Fruit fly (Drosophila melanogaster): ENCODE measurements around the gene CG7840.

The CG7840 gene

dm6 chr2L:8277561-8278201 is 27.7 kb upstream of the CG7840 start (continued):
- TF ChIP-seq CG14965 (GFP tag; optimal IDR thresholded peaks at IDR 0.05; ENCODE audit: borderline replicate concordance) (peak; percentile 68), mld (GFP tag; IDR thresholded peaks at IDR 0.05; ENCODE audit: partially characterized antibody) (no peak), Dip3 (GFP tag; optimal IDR thresholded peaks at IDR 0.05) (peak; percentile 71), CG4424 (GFP tag; optimal IDR thresholded peaks at IDR 0.05) (peak; percentile 99), her (GFP tag; optimal IDR thresholded peaks at IDR 0.05) (peak; percentile 34), Rfx (GFP tag; IDR thresholded peaks at IDR 0.05) (peak; percentile 97), usp (GFP tag; optimal IDR thresholded peaks at IDR 0.05) (no peak), jumu (GFP tag; optimal IDR thresholded peaks at IDR 0.05) (peak; percentile 73), sima (GFP tag; optimal IDR thresholded peaks at IDR 0.05) (peak; percentile 82), kah (GFP tag; optimal IDR thresholded peaks at IDR 0.05) (peak; percentile 95), Dip2 (GFP tag; IDR thresholded peaks at IDR 0.05) (no peak; the same call in 1 of the 2 replicates), kay (GFP tag; optimal IDR thresholded peaks at IDR 0.05) (peak; percentile 97), Atf-2 (GFP tag; optimal IDR thresholded peaks at IDR 0.05) (peak; percentile 81), CG3847 (GFP tag; IDR thresholded peaks at IDR 0.05) (peak; percentile 97), Chrac-16 (GFP tag; optimal IDR thresholded peaks at IDR 0.05) (peak; percentile 98), Hey (tag; optimal IDR thresholded peaks at IDR 0.05) (peak; percentile 69), CG10431 (GFP tag; optimal IDR thresholded peaks at IDR 0.05) (peak; percentile 95), Mes4 (GFP tag; optimal IDR thresholded peaks at IDR 0.05) (peak; percentile 94), az2 (GFP tag; optimal IDR thresholded peaks at IDR 0.05) (peak; percentile 99), Nf-YB (GFP tag; optimal IDR thresholded peaks at IDR 0.05) (peak; percentile 89), CG11504 (tag; optimal IDR thresholded peaks at IDR 0.05) (peak; percentile 96), CG12219 (GFP tag; optimal IDR thresholded peaks at IDR 0.05) (peak; percentile 94), CG8089 (GFP tag; optimal IDR thresholded peaks at IDR 0.05) (peak; percentile 91), fd3F (GFP tag; optimal IDR thresholded peaks at IDR 0.05) (peak; percentile 92), unpg (GFP tag; optimal IDR thresholded peaks at IDR 0.05) (peak; percentile 99), Mad (GFP tag; optimal IDR thresholded peaks at IDR 0.05) (peak; percentile 96), nau (GFP tag; optimal IDR thresholded peaks at IDR 0.05) (peak; percentile 96), CG2678 (tag; optimal IDR thresholded peaks at IDR 0.05) (peak; percentile 98), CG8765 (GFP tag; IDR thresholded peaks at IDR 0.05) (peak; percentile 96), crp (GFP tag; optimal IDR thresholded peaks at IDR 0.05) (peak in 1 of 2 experiments; percentile 69), rib (GFP tag; IDR thresholded peaks at IDR 0.05) (peak; percentile 97), tgo (GFP tag; IDR thresholded peaks at IDR 0.05) (peak; percentile 99), CrebB (tag; optimal IDR thresholded peaks at IDR 0.05) (peak; percentile 96), CG15479 (GFP tag; optimal IDR thresholded peaks at IDR 0.05) (peak; percentile 79), crol (GFP tag; IDR thresholded peaks at IDR 0.05) (peak; percentile 84), sens-2 (GFP tag; IDR thresholded peaks at IDR 0.05) (peak; percentile 98), CG18599 (GFP tag; optimal IDR thresholded peaks at IDR 0.05) (peak; percentile 97), CG11696 (GFP tag; IDR thresholded peaks at IDR 0.05) (peak; percentile 96), kni (GFP tag; optimal IDR thresholded peaks at IDR 0.05) (peak; percentile 93), Poxn (GFP tag; IDR thresholded peaks at IDR 0.05) (0 out of 2 replicates have a peak, but pooled peaks have one; percentile 29), Vsx1 (GFP tag; optimal IDR thresholded peaks at IDR 0.05) (peak; percentile 95), fd96Cb (tag; optimal IDR thresholded peaks at IDR 0.05) (peak; percentile 98), hbn (GFP tag; IDR thresholded peaks at IDR 0.05; ENCODE audit: partially characterized antibody) (no peak), CG7786 (GFP tag; optimal IDR thresholded peaks at IDR 0.05) (peak; percentile 75), sna (GFP tag; IDR thresholded peaks at IDR 0.05; ENCODE audit: partially characterized antibody) (no peak), sens (GFP tag) (peak; percentile 99), zfh2 (GFP tag; optimal IDR thresholded peaks at IDR 0.05) (peak; percentile 67), CG4617 (GFP tag; optimal IDR thresholded peaks at IDR 0.05; ENCODE audit: borderline replicate concordance) (peak; percentile 93), btn (GFP tag; optimal IDR thresholded peaks at IDR 0.05) (peak; percentile 86), HLH3B (GFP tag; IDR thresholded peaks at IDR 0.05) (peak; percentile 99)

Measured in whole organism, embryonic.